Fruit fly (Drosophila melanogaster) whole organism, embryonic: ENCODE results near the gene Cpsf73.

Experiments
- Ada2b ChIP-seq: fragments of 200-800 bp; sonication (Bioruptor generic); IDR thresholded peaks from 2 replicates; pipeline ENCODE4 v1.3.6; 2022; ENCODE audit warnings: missing biosample characterization, missing genetic modification characterization
- Awh ChIP-seq: fragments of 200-800 bp; sonication (Bioruptor generic); IDR thresholded peaks from 2 replicates; pipeline ENCODE4, ENCODE4 v1.3.6; 2022; ENCODE audit warnings: missing biosample characterization, missing genetic modification characterization
- BtbVII ChIP-seq: fragments of 200-800 bp; sonication (Bioruptor generic); optimal IDR thresholded peaks from 3 replicates; lab custom pipeline; 2017; ENCODE audit warnings: missing biosample characterization, mild to moderate bottlenecking, missing genetic modification characterization
- CG10274 ChIP-seq: fragments of 200-800 bp; sonication (Bioruptor generic); optimal IDR thresholded peaks from 3 replicates; lab custom pipeline; 2017; ENCODE audit warnings: missing biosample characterization, mild to moderate bottlenecking, missing genetic modification characterization
- CG12219 ChIP-seq: fragments of 200-800 bp; sonication (Bioruptor generic); optimal IDR thresholded peaks from 3 replicates; lab custom pipeline; 2018; ENCODE audit warnings: missing biosample characterization, mild to moderate bottlenecking, missing genetic modification characterization
- CG15601 ChIP-seq: fragments of 200-800 bp; sonication (Bioruptor generic); optimal IDR thresholded peaks from 3 replicates; lab custom pipeline; 2019; ENCODE audit warnings: missing biosample characterization, mild to moderate bottlenecking, missing genetic modification characterization, moderate library complexity
- CG1647 ChIP-seq: fragments of 200-800 bp; sonication (Bioruptor generic); optimal IDR thresholded peaks from 3 replicates; lab custom pipeline; 2016; ENCODE audit warnings: missing biosample characterization, missing genetic modification characterization
- CG16863 ChIP-seq: fragments of 200-800 bp; sonication (Bioruptor generic); optimal IDR thresholded peaks from 3 replicates; lab custom pipeline; 2016; ENCODE audit warnings: missing biosample characterization, missing genetic modification characterization
- CG17361 ChIP-seq: fragments of 200-800 bp; sonication (Bioruptor generic); IDR thresholded peaks from 3 replicates; pipeline ENCODE4 v1.3.6; 2022; ENCODE audit warnings: missing biosample characterization, missing genetic modification characterization
- CG18619 ChIP-seq: fragments of 200-800 bp; sonication (Bioruptor generic); optimal IDR thresholded peaks from 3 replicates; lab custom pipeline; 2017; ENCODE audit warnings: missing biosample characterization, mild to moderate bottlenecking, missing genetic modification characterization
- CG18764 ChIP-seq: fragments of 200-800 bp; sonication (Bioruptor generic); optimal IDR thresholded peaks from 3 replicates; lab custom pipeline; 2016; ENCODE audit warnings: missing biosample characterization, missing genetic modification characterization
- CG34224 ChIP-seq: fragments of 200-800 bp; sonication (Bioruptor generic); IDR thresholded peaks from 3 replicates; pipeline ENCODE4 v1.3.6; 2022; ENCODE audit warnings: missing biosample characterization, missing genetic modification characterization; ENCODE audit not compliant: partially characterized antibody
- CG3838 ChIP-seq: fragments of 200-800 bp; sonication (Bioruptor generic); optimal IDR thresholded peaks from 3 replicates; lab custom pipeline; 2016; ENCODE audit warnings: missing biosample characterization, missing genetic modification characterization
- CG4328 ChIP-seq: fragments of 200-800 bp; sonication (Bioruptor generic); optimal IDR thresholded peaks from 3 replicates; lab custom pipeline; 2017; ENCODE audit warnings: missing biosample characterization, missing genetic modification reagents, missing genetic modification characterization
- CG43689 ChIP-seq: fragments of 200-800 bp; sonication (Bioruptor generic); IDR thresholded peaks from 2 replicates; pipeline ENCODE4 v1.3.6; 2022; ENCODE audit warnings: missing biosample characterization, missing genetic modification characterization
- CG4707 ChIP-seq: fragments of 200-800 bp; sonication (Bioruptor generic); optimal IDR thresholded peaks from 2 replicates; lab custom pipeline; 2018; ENCODE audit warnings: missing biosample characterization, mild to moderate bottlenecking, missing genetic modification characterization, moderate library complexity
- CG6175 ChIP-seq: fragments of 200-800 bp; sonication (Bioruptor generic); IDR thresholded peaks from 3 replicates; pipeline ENCODE4 v1.3.6; 2022; ENCODE audit warnings: missing biosample characterization, missing genetic modification characterization
- CG7357 ChIP-seq: fragments of 200-800 bp; sonication (Bioruptor generic); IDR thresholded peaks from 3 replicates; pipeline ENCODE4 v1.3.6; 2022; ENCODE audit warnings: missing biosample characterization, missing genetic modification characterization
- CG9797 ChIP-seq: fragments of 200-800 bp; sonication (Bioruptor generic); optimal IDR thresholded peaks from 3 replicates; lab custom pipeline; 2018; ENCODE audit warnings: missing biosample characterization, mild to moderate bottlenecking, missing genetic modification characterization
- Dfd ChIP-seq, 2 experiments: fragments of >200 bp; optimal IDR thresholded peaks; 2 replicates each; lab custom pipeline; 2017; ENCODE audit warnings: missing biosample characterization in 2 of 2, missing genetic modification characterization in 2 of 2
- ERR ChIP-seq: fragments of 200-800 bp; sonication (Bioruptor generic); optimal IDR thresholded peaks from 2 replicates; lab custom pipeline; 2016; ENCODE audit warnings: missing biosample characterization, missing genetic modification characterization
- H15 ChIP-seq: fragments of 200-800 bp; sonication (Bioruptor generic); IDR thresholded peaks from 3 replicates; pipeline ENCODE4 v1.3.6; 2022; ENCODE audit warnings: missing biosample characterization, missing genetic modification characterization
- HLH4C ChIP-seq: fragments of 200-800 bp; sonication (Bioruptor generic); IDR thresholded peaks from 3 replicates; pipeline ENCODE4 v1.3.6; 2022; ENCODE audit warnings: missing biosample characterization, missing genetic modification characterization; ENCODE audit not compliant: partially characterized antibody
- Hand ChIP-seq: fragments of 200-800 bp; sonication (Bioruptor generic); optimal IDR thresholded peaks from 2 replicates; lab custom pipeline; 2017; ENCODE audit warnings: mild to moderate bottlenecking, missing biosample characterization, missing genetic modification reagents, missing genetic modification characterization
- NC2β ChIP-seq: fragments of 200-800 bp; sonication (Bioruptor generic); optimal IDR thresholded peaks from 2 replicates; lab custom pipeline; 2016; ENCODE audit warnings: missing biosample characterization, missing genetic modification characterization
- NfI ChIP-seq: fragments of 200-800 bp; sonication (Bioruptor generic); optimal IDR thresholded peaks from 3 replicates; lab custom pipeline; 2018; ENCODE audit warnings: missing biosample characterization, mild to moderate bottlenecking, missing genetic modification characterization, moderate library complexity
- Optix ChIP-seq: fragments of 200-800 bp; sonication (Bioruptor generic); IDR thresholded peaks from 3 replicates; pipeline ENCODE4 v1.3.6; 2022; ENCODE audit warnings: missing biosample characterization, missing genetic modification characterization
- Ravus ChIP-seq: fragments of 200-800 bp; sonication (Bioruptor generic); IDR thresholded peaks from 2 replicates; pipeline ENCODE4 v1.3.6; 2022; ENCODE audit warnings: missing biosample characterization, missing genetic modification characterization
- Sin3A ChIP-seq: fragments of >200 bp; optimal IDR thresholded peaks from 2 replicates; lab custom pipeline; 2018
- Ssrp ChIP-seq: fragments of 200-800 bp; sonication (Bioruptor generic); optimal IDR thresholded peaks from 2 replicates; lab custom pipeline; 2018; ENCODE audit warnings: missing biosample characterization, mild to moderate bottlenecking, missing genetic modification characterization, moderate library complexity
- Taf1 ChIP-seq: fragments of 200-800 bp; sonication (Bioruptor generic); IDR thresholded peaks from 2 replicates; pipeline ENCODE4 v1.3.6; 2022; ENCODE audit warnings: missing biosample characterization, missing genetic modification characterization
- abd-A ChIP-seq: fragments of 200-800 bp; sonication (Bioruptor generic); optimal IDR thresholded peaks from 3 replicates; lab custom pipeline; 2019; ENCODE audit warnings: missing biosample characterization, mild to moderate bottlenecking, missing genetic modification characterization, moderate library complexity
- al ChIP-seq: fragments of 200-800 bp; sonication (Bioruptor generic); IDR thresholded peaks from 2 replicates; pipeline ENCODE4 v1.3.6; 2022; ENCODE audit warnings: missing biosample characterization, missing genetic modification characterization
- ara ChIP-seq: fragments of 200-800 bp; sonication (Bioruptor generic); IDR thresholded peaks from 2 replicates; pipeline ENCODE4 v1.3.6; 2022; ENCODE audit warnings: missing biosample characterization, missing genetic modification characterization
- bowl ChIP-seq: fragments of 200-800 bp; sonication (Bioruptor generic); IDR thresholded peaks from 2 replicates; pipeline ENCODE4 v1.3.6; 2022; ENCODE audit warnings: missing biosample characterization, missing genetic modification characterization
- caup ChIP-seq: fragments of 200-800 bp; sonication (Bioruptor generic); optimal IDR thresholded peaks from 3 replicates; lab custom pipeline; 2017; ENCODE audit warnings: missing biosample characterization, mild to moderate bottlenecking, missing genetic modification characterization, moderate library complexity; ENCODE audit not compliant: severe bottlenecking
- eyg ChIP-seq: fragments of 200-800 bp; sonication (Bioruptor generic); optimal IDR thresholded peaks from 3 replicates; lab custom pipeline; 2016; ENCODE audit warnings: missing biosample characterization, missing genetic modification characterization
- hkb ChIP-seq, 2 experiments: fragments of 200-800 bp in 1 of 2; fragments of >200 bp in 1 of 2; sonication (Bioruptor generic) in 1 of 2; IDR thresholded peaks in 1 of 2; optimal IDR thresholded peaks in 1 of 2; 2 replicates each; pipeline versions ENCODE4 v1.3.6 to Lab custom; 2017 to 2022; ENCODE audit warnings: missing biosample characterization in 1 of 2, missing genetic modification characterization in 1 of 2
- luna ChIP-seq: fragments of 200-800 bp; sonication (Bioruptor generic); optimal IDR thresholded peaks from 2 replicates; lab custom pipeline; 2016; ENCODE audit warnings: missing biosample characterization, missing genetic modification characterization
- otp ChIP-seq: fragments of 200-800 bp; sonication (Bioruptor generic); IDR thresholded peaks from 3 replicates; pipeline ENCODE4, ENCODE4 v1.3.6; 2022; ENCODE audit warnings: missing biosample characterization, missing genetic modification characterization
- pan ChIP-seq, 4 experiments: fragments of >200 bp in 3 of 4; fragments of 200-800 bp in 1 of 4; sonication (Bioruptor generic) in 1 of 4; optimal IDR thresholded peaks in 3 of 4; IDR thresholded peaks in 1 of 4; 2 replicates each; pipeline versions ENCODE4 v1.3.6 to Lab custom; 2017 to 2022; ENCODE audit warnings: missing biosample characterization in 2 of 4, missing genetic modification characterization in 2 of 4, mixed read lengths in 1 of 4
- pnt ChIP-seq: fragments of 200-800 bp; sonication (Bioruptor generic); optimal IDR thresholded peaks from 3 replicates; lab custom pipeline; 2016; ENCODE audit warnings: missing biosample characterization, missing genetic modification characterization
- psq ChIP-seq: fragments of 200-800 bp; sonication (Bioruptor generic); optimal IDR thresholded peaks from 2 replicates; lab custom pipeline; 2017; ENCODE audit warnings: missing biosample characterization, missing genetic modification characterization
- salm ChIP-seq: fragments of 200-800 bp; sonication (Bioruptor generic); optimal IDR thresholded peaks from 2 replicates; lab custom pipeline; 2018; ENCODE audit warnings: missing biosample characterization, mild to moderate bottlenecking, missing genetic modification characterization
- schlank ChIP-seq: fragments of 200-800 bp; sonication (Bioruptor generic); optimal IDR thresholded peaks from 2 replicates; lab custom pipeline; 2018; ENCODE audit warnings: missing biosample characterization, mild to moderate bottlenecking, missing genetic modification characterization
- sd ChIP-seq: fragments of 200-800 bp; sonication (Bioruptor generic); optimal IDR thresholded peaks from 3 replicates; lab custom pipeline; 2018; ENCODE audit warnings: missing biosample characterization, mild to moderate bottlenecking, missing genetic modification characterization, moderate library complexity
- sim ChIP-seq: fragments of 200-800 bp; sonication (Bioruptor generic); IDR thresholded peaks from 2 replicates; pipeline ENCODE4 v1.3.6; 2022; ENCODE audit warnings: missing biosample characterization, missing genetic modification characterization
- sqz ChIP-seq: fragments of 200-800 bp; sonication (Bioruptor generic); optimal IDR thresholded peaks from 3 replicates; lab custom pipeline; 2018; ENCODE audit warnings: missing biosample characterization, mild to moderate bottlenecking, missing genetic modification characterization
- ssp ChIP-seq: fragments of 200-800 bp; sonication (Bioruptor generic); IDR thresholded peaks from 2 replicates; pipeline ENCODE4 v1.3.6; 2022; ENCODE audit warnings: missing biosample characterization, missing genetic modification characterization
- tio ChIP-seq: fragments of 200-800 bp; sonication (Bioruptor generic); optimal IDR thresholded peaks from 2 replicates; lab custom pipeline; 2017; ENCODE audit warnings: missing biosample characterization, missing genetic modification characterization, inconsistent platforms
- twi ChIP-seq: fragments of 200-800 bp; optimal IDR thresholded peaks from 2 replicates; lab custom pipeline; 2019; ENCODE audit warnings: missing biosample characterization, mild to moderate bottlenecking, missing genetic modification characterization, moderate library complexity

The Cpsf73 gene

DNA sequence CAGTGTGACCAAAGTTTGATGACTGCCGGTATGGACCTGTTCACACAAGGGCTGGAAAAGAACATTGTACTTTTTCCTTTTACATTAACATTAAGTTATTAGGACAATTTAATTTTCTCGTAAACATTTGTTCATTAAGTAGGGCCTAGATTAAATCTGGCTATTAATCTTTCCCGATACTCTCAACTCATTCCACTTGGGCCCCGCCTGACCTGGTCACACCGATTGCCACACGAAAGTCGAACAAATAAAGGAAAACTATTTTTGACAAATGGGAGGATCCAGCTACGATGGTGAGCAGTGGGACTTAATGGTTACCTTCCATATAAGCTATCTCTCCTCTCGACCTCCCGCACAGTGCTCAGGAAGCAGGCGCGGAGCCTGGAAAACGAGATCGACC, at the start of gene Cpsf73, which contains the start of gene Gos28 (continued):
- no peak for TF ChIP-seq CG1647 (GFP tag; lab: Kevin White, UChicago)
- TF ChIP-seq bowl (GFP tag; lab: Robert Waterston, UW) = no peak
- no peak for TF ChIP-seq CG18619 (GFP tag; lab: Kevin White, UChicago)
- no peak for TF ChIP-seq CG16863 (GFP tag; lab: Kevin White, UChicago)
- TF ChIP-seq Ada2b (GFP tag; lab: Robert Waterston, UW) = no peak
- TF ChIP-seq pnt = peak; percentile 5
- no peak for TF ChIP-seq psq
- TF ChIP-seq CG10274 = no peak
- no peak for TF ChIP-seq eyg (GFP tag; lab: Kevin White, UChicago)
- peak; percentile 90 for TF ChIP-seq Sin3A (lab: Kevin White, UChicago)
- TF ChIP-seq NC2β (GFP tag; lab: Kevin White, UChicago) = peak; percentile 44
- TF ChIP-seq abd-A = no peak
- no peak for TF ChIP-seq Hand (GFP tag; lab: Kevin White, UChicago)
- TF ChIP-seq ssp (GFP tag; lab: Robert Waterston, UW) = peak; percentile 84
- TF ChIP-seq CG18764 (GFP tag; lab: Kevin White, UChicago) = no peak
- TF ChIP-seq ERR (GFP tag; lab: Kevin White, UChicago) = peak; percentile 4
- TF ChIP-seq Taf1 (GFP tag; lab: Robert Waterston, UW) = no peak
- TF ChIP-seq CG15601 (tag; lab: Kevin White, UChicago) = peak; percentile 46
- no peak for TF ChIP-seq sqz (GFP tag; lab: Kevin White, UChicago)
- no peak for TF ChIP-seq salm (tag; lab: Kevin White, UChicago)
- peak; percentile 42; the same call in 1 of the 3 replicates for TF ChIP-seq CG17361 (GFP tag; lab: Robert Waterston, UW)
- TF ChIP-seq CG9797 (GFP tag; lab: Kevin White, UChicago) = peak; percentile 85
- TF ChIP-seq HLH4C = no peak
- TF ChIP-seq tio = no peak
- no peak for TF ChIP-seq CG12219 (GFP tag; lab: Kevin White, UChicago)
- TF ChIP-seq caup (GFP tag; lab: Kevin White, UChicago) = no peak
- no peak for TF ChIP-seq schlank
- TF ChIP-seq pan (optimal IDR thresholded peaks at IDR 0.05; lab: Kevin White, UChicago) = no peak
- TF ChIP-seq pan (GFP tag; optimal IDR thresholded peaks at IDR 0.05 in 1 of 2, IDR thresholded peaks at IDR 0.05 in 1 of 2) = no peak
- TF ChIP-seq CG4707 = no peak
- no peak for TF ChIP-seq Ssrp (tag; lab: Kevin White, UChicago)
- peak; percentile 3 for TF ChIP-seq twi (tag; lab: Kevin White, UChicago)
- 0 out of 2 replicates have a peak, but pooled peaks have one; percentile 32 for TF ChIP-seq ara
- TF ChIP-seq CG43689 (GFP tag; lab: Robert Waterston, UW) = no peak
- TF ChIP-seq H15 (GFP tag; lab: Robert Waterston, UW) = no peak
- no peak for TF ChIP-seq Ravus (GFP tag; lab: Robert Waterston, UW)
- TF ChIP-seq NfI (GFP tag; lab: Kevin White, UChicago) = peak; percentile 6
- TF ChIP-seq Optix (GFP tag; lab: Robert Waterston, UW) = no peak
- TF ChIP-seq CG6175 = no peak
- TF ChIP-seq CG4328 (GFP tag; lab: Kevin White, UChicago) = no peak
- TF ChIP-seq CG34224 (GFP tag; lab: Robert Waterston, UW) = peak; percentile 49; the same call in 1 of the 3 replicates
- no peak for TF ChIP-seq Awh (GFP tag; lab: Robert Waterston, UW)
- no peak for TF ChIP-seq Dfd (GFP tag; optimal IDR thresholded peaks at IDR 0.05; lab: Kevin White, UChicago)
- TF ChIP-seq hkb (optimal IDR thresholded peaks at IDR 0.05; lab: Kevin White, UChicago) = no peak
- no peak for TF ChIP-seq hkb (GFP tag; IDR thresholded peaks at IDR 0.05; lab: Robert Waterston, UW)
- TF ChIP-seq CG7357 (GFP tag; lab: Robert Waterston, UW) = 0 out of 3 replicates have a peak, but pooled peaks have one; percentile 26
- TF ChIP-seq sim (GFP tag; lab: Robert Waterston, UW) = no peak
- TF ChIP-seq otp (GFP tag; lab: Robert Waterston, UW) = no peak
- no peak for TF ChIP-seq sd
- no peak for TF ChIP-seq luna (GFP tag; lab: Kevin White, UChicago)
- no peak for TF ChIP-seq al (GFP tag; lab: Robert Waterston, UW)
- TF ChIP-seq CG3838 (GFP tag; lab: Kevin White, UChicago) = no peak
- TF ChIP-seq BtbVII (GFP tag; lab: Kevin White, UChicago) = no peak
